Worm (Caenorhabditis elegans) whole organism, L4 larva: ENCODE measurements around the gene unc-36.

Experiments
- D1046.2 ChIP-seq: fragments of 200-800 bp; sonication (Bioruptor generic); IDR thresholded peaks from 2 replicates; pipeline ENCODE4 v1.3.6; 2022; ENCODE audit warnings: missing genetic modification characterization, missing compliant biosample characterization
- F49E8.2 ChIP-seq: sonication (generic microtip); optimal IDR thresholded peaks from 2 replicates; lab custom pipeline; 2016; ENCODE audit warnings: missing compliant biosample characterization, mild to moderate bottlenecking, missing genetic modification characterization, borderline replicate concordance
- Y48G9A.11 ChIP-seq: fragments of 200-800 bp; sonication (Bioruptor generic); IDR thresholded peaks from 2 replicates; pipeline ENCODE4 v1.3.6; 2022; ENCODE audit warnings: missing genetic modification reagents, missing genetic modification characterization, missing compliant biosample characterization
- ZK546.5 ChIP-seq, 2 experiments: sonication (generic microtip); optimal IDR thresholded peaks; 2 replicates each; lab custom pipeline; 2017; ENCODE audit warnings: missing biosample characterization in 2 of 2, missing genetic modification characterization in 2 of 2
- aha-1 ChIP-seq: fragments of 150-350 bp; peaks from one replicate; lab custom pipeline; 2014; ENCODE audit warnings: missing biosample characterization, missing genetic modification characterization
- aly-2 ChIP-seq: sonication (generic microtip); optimal IDR thresholded peaks from 2 replicates; lab custom pipeline; 2018; ENCODE audit warnings: missing biosample characterization, missing genetic modification characterization
- ceh-28 ChIP-seq: fragments of 150-350 bp; optimal IDR thresholded peaks from 2 replicates; lab custom pipeline; 2014; ENCODE audit warnings: missing biosample characterization, missing genetic modification reagents, missing genetic modification characterization
- ceh-32 ChIP-seq: sonication (generic microtip); optimal IDR thresholded peaks from 2 replicates; lab custom pipeline; 2016; ENCODE audit warnings: mild to moderate bottlenecking, missing genetic modification characterization, missing compliant biosample characterization; ENCODE audit not compliant: poor library complexity
- ceh-44 ChIP-seq: fragments of 200-800 bp; sonication (Bioruptor generic); IDR thresholded peaks from 2 replicates; pipeline ENCODE4 v1.3.6; 2022; ENCODE audit warnings: missing genetic modification reagents, missing genetic modification characterization, missing compliant biosample characterization
- ceh-62 ChIP-seq: sonication (generic microtip); optimal IDR thresholded peaks from 2 replicates; lab custom pipeline; 2017; ENCODE audit warnings: missing biosample characterization, missing genetic modification characterization
- ces-1 ChIP-seq: fragments of 150-350 bp; sonication (generic microtip); optimal IDR thresholded peaks from 4 replicates; lab custom pipeline; 2014; ENCODE audit warnings: missing biosample characterization, missing genetic modification reagents, missing genetic modification characterization
- daf-19 ChIP-seq: fragments of 200-800 bp; sonication (Bioruptor generic); conservative IDR thresholded peaks from 2 replicates; pipeline ENCODE4 v1.3.6; 2022; ENCODE audit warnings: missing genetic modification characterization, missing compliant biosample characterization
- dmd-6 ChIP-seq: fragments of 200-800 bp; sonication (Bioruptor generic); IDR thresholded peaks from 2 replicates; pipeline ENCODE4 v1.3.6; 2022; ENCODE audit warnings: missing genetic modification reagents, missing genetic modification characterization, missing compliant biosample characterization
- dmd-8 ChIP-seq: fragments of 200-800 bp; sonication (Bioruptor generic); IDR thresholded peaks from 2 replicates; pipeline ENCODE4 v1.3.6; 2022; ENCODE audit warnings: missing genetic modification characterization, missing compliant biosample characterization
- dmd-9 ChIP-seq: fragments of 200-800 bp; sonication (Bioruptor generic); IDR thresholded peaks from 2 replicates; pipeline ENCODE4 v1.3.6; 2022; ENCODE audit warnings: missing genetic modification reagents, missing genetic modification characterization, missing compliant biosample characterization
- dpl-1 ChIP-seq: fragments of 150-350 bp; optimal IDR thresholded peaks from 2 replicates; lab custom pipeline; 2014; ENCODE audit warnings: missing biosample characterization, missing genetic modification reagents, missing genetic modification characterization
- duxl-1 ChIP-seq: sonication (generic microtip); optimal IDR thresholded peaks from 2 replicates; lab custom pipeline; 2016; ENCODE audit warnings: mild to moderate bottlenecking, missing genetic modification characterization, moderate library complexity, missing compliant biosample characterization; ENCODE audit not compliant: poor library complexity
- egl-27 ChIP-seq: sonication (generic microtip); optimal IDR thresholded peaks from 3 replicates; lab custom pipeline; 2017; ENCODE audit warnings: missing biosample characterization, missing genetic modification reagents, missing genetic modification characterization
- egl-43 ChIP-seq: fragments of 200-800 bp; sonication (Bioruptor generic); IDR thresholded peaks from 2 replicates; pipeline ENCODE4 v1.3.6; 2022; ENCODE audit warnings: missing genetic modification reagents, missing genetic modification characterization, missing compliant biosample characterization
- hlh-11 ChIP-seq: fragments of 200-800 bp; sonication (Bioruptor generic); optimal IDR thresholded peaks from 2 replicates; lab custom pipeline; 2018; ENCODE audit warnings: mild to moderate bottlenecking, missing genetic modification characterization, missing compliant biosample characterization
- hmg-1.1 ChIP-seq: fragments of 200-800 bp; sonication (Bioruptor generic); IDR thresholded peaks from 2 replicates; pipeline ENCODE4 v1.3.6; 2022; ENCODE audit warnings: missing genetic modification reagents, missing genetic modification characterization, missing compliant biosample characterization
- jun-1 ChIP-seq: fragments of 150-350 bp; optimal IDR thresholded peaks from 2 replicates; lab custom pipeline; 2014; ENCODE audit warnings: missing biosample characterization, missing genetic modification reagents, missing genetic modification characterization
- lim-7 ChIP-seq: fragments of 200-800 bp; sonication (Bioruptor generic); IDR thresholded peaks from 2 replicates; pipeline ENCODE4 v1.3.6; 2022; ENCODE audit warnings: missing genetic modification characterization, missing compliant biosample characterization
- lin-29 ChIP-seq: fragments of 200-800 bp; sonication (Bioruptor generic); IDR thresholded peaks from 2 replicates; pipeline ENCODE4 v1.3.6; 2022; ENCODE audit warnings: missing genetic modification reagents, missing genetic modification characterization, missing compliant biosample characterization
- lin-38 ChIP-seq: fragments of 200-800 bp; sonication (Bioruptor generic); IDR thresholded peaks from 2 replicates; pipeline ENCODE4 v1.3.6; 2022; ENCODE audit warnings: missing genetic modification reagents, missing genetic modification characterization, missing compliant biosample characterization
- madf-5 ChIP-seq, 2 experiments: fragments of 200-800 bp; sonication (Bioruptor generic); IDR thresholded peaks; 2 replicates each; pipeline ENCODE4 v1.3.6; 2022; ENCODE audit warnings: missing compliant biosample characterization in 2 of 2, missing genetic modification characterization in 2 of 2
- madf-9 ChIP-seq: fragments of 200-800 bp; sonication (Bioruptor generic); conservative IDR thresholded peaks from 2 replicates; pipeline ENCODE4 v1.3.6; 2022; ENCODE audit warnings: missing genetic modification reagents, missing genetic modification characterization, missing compliant biosample characterization
- mxl-2 ChIP-seq: fragments of 200-800 bp; sonication (Bioruptor generic); conservative IDR thresholded peaks from 2 replicates; pipeline ENCODE4 v1.3.6; 2022; ENCODE audit warnings: missing genetic modification reagents, missing genetic modification characterization, missing compliant biosample characterization
- nhr-10 ChIP-seq: fragments of 150-350 bp; optimal IDR thresholded peaks from 2 replicates; lab custom pipeline; 2014; ENCODE audit warnings: missing biosample characterization, missing genetic modification characterization
- rbr-2 ChIP-seq: sonication (generic microtip); optimal IDR thresholded peaks from 2 replicates; lab custom pipeline; 2016; ENCODE audit warnings: missing genotype, missing genetic modification characterization, missing compliant biosample characterization
- spr-1 ChIP-seq: sonication (generic microtip); optimal IDR thresholded peaks from 2 replicates; lab custom pipeline; 2016; ENCODE audit warnings: mild to moderate bottlenecking, missing genetic modification characterization, missing compliant biosample characterization
- spr-3 ChIP-seq: fragments of 200-800 bp; sonication (Bioruptor generic); optimal IDR thresholded peaks from 2 replicates; lab custom pipeline; 2018; ENCODE audit warnings: mild to moderate bottlenecking, missing genetic modification characterization, missing compliant biosample characterization
- tag-97 ChIP-seq: fragments of 200-800 bp; sonication (Bioruptor generic); IDR thresholded peaks from 2 replicates; pipeline ENCODE4 v1.3.6; 2022; ENCODE audit warnings: missing genetic modification characterization, missing compliant biosample characterization
- unc-130 ChIP-seq: sonication (generic microtip); optimal IDR thresholded peaks from 2 replicates; lab custom pipeline; 2016; ENCODE audit warnings: missing genetic modification reagents, missing genetic modification characterization, missing compliant biosample characterization
- unc-62 ChIP-seq, 3 experiments: fragments of 150-350 bp in 1 of 3; sonication (generic microtip); optimal IDR thresholded peaks in 2 of 3; peaks in 1 of 3; 1 replicate in 1 of 3; 2 replicates in 2 of 3; lab custom pipeline; 2014 to 2017; ENCODE audit warnings: missing biosample characterization in 3 of 3, missing genetic modification characterization in 3 of 3, missing genetic modification reagents in 3 of 3, missing genotype in 1 of 3
- vab-7 ChIP-seq: fragments of 200-800 bp; sonication (Bioruptor generic); IDR thresholded peaks from 2 replicates; pipeline ENCODE4 v1.3.6; 2022; ENCODE audit warnings: missing genetic modification reagents, missing genetic modification characterization, missing compliant biosample characterization

The unc-36 gene

ce11 chrIII:8201760-8202159 lies 743 bp upstream of the unc-36 start (continued):
- TF ChIP-seq egl-27 (tag; lab: Kevin White, UChicago) (no peak), ceh-62 (tag; lab: Kevin White, UChicago) (no peak), madf-9 (no peak), unc-62 (GFP tag; optimal IDR thresholded peaks at IDR 0.05 in 1 of 2; lab: Kevin White, UChicago) (peak in 1 of 2 experiments; percentile 28), unc-62 (tag; optimal IDR thresholded peaks at IDR 0.05; lab: Kevin White, UChicago) (no peak), vab-7 (GFP tag; lab: Robert Waterston, UW) (0 out of 2 replicates have a peak, but pooled peaks have one; percentile 35), tag-97 (GFP tag; lab: Robert Waterston, UW) (no peak), Y48G9A.11 (no peak), ZK546.5 (tag; optimal IDR thresholded peaks at IDR 0.05; lab: Kevin White, UChicago) (no peak), aly-2 (tag; lab: Kevin White, UChicago) (no peak), dmd-6 (0 out of 2 replicates have a peak, but pooled peaks have one; percentile 8), nhr-10 (tag; lab: Kevin White, UChicago) (no peak), ceh-44 (GFP tag; lab: Robert Waterston, UW) (no peak), ceh-28 (tag; lab: Kevin White, UChicago) (peak; percentile 22), daf-19 (GFP tag; lab: Robert Waterston, UW) (no peak), lim-7 (GFP tag; lab: Robert Waterston, UW) (no peak), dpl-1 (GFP tag; lab: Kevin White, UChicago) (peak; percentile 6), lin-29 (GFP tag; lab: Robert Waterston, UW) (no peak), dmd-8 (GFP tag; lab: Robert Waterston, UW) (no peak), duxl-1 (tag; lab: Kevin White, UChicago) (no peak), mxl-2 (no peak), spr-3 (GFP tag; lab: Kevin White, UChicago) (no peak), spr-1 (no peak)

ce11 chrIII:8199060-8199459 lies 2.0 kb downstream of the unc-36 start:
- TF ChIP-seq aha-1 (tag; lab: Kevin White, UChicago) (peak; percentile 49), unc-62 (GFP tag; optimal IDR thresholded peaks at IDR 0.05 in 1 of 2; lab: Kevin White, UChicago) (peak in 1 of 2 experiments; percentile 93), unc-62 (tag; optimal IDR thresholded peaks at IDR 0.05; lab: Kevin White, UChicago) (no peak), dmd-6 (no peak), ces-1 (no peak), dpl-1 (GFP tag; lab: Kevin White, UChicago) (no peak), jun-1 (tag; lab: Kevin White, UChicago) (no peak)

- TF ChIP-seq aha-1 (tag; lab: Kevin White, UChicago) (no peak), ceh-32 (tag; lab: Kevin White, UChicago) (no peak), rbr-2 (tag; lab: Kevin White, UChicago) (no peak), F49E8.2 (no peak), hmg-1.1 (GFP tag; lab: Robert Waterston, UW) (no peak), dmd-9 (GFP tag; lab: Robert Waterston, UW) (no peak), ZK546.5 (tag; optimal IDR thresholded peaks at IDR 0.05; lab: Kevin White, UChicago) (no peak), D1046.2 (GFP tag; lab: Robert Waterston, UW) (no peak), dmd-8 (GFP tag; lab: Robert Waterston, UW) (no peak), ceh-44 (GFP tag; lab: Robert Waterston, UW) (no peak), madf-9 (no peak), spr-3 (GFP tag; lab: Kevin White, UChicago) (no peak), dmd-6 (no peak), egl-43 (GFP tag; lab: Robert Waterston, UW) (no peak), madf-5 (GFP tag; IDR thresholded peaks at IDR 0.05; lab: Robert Waterston, UW) (no peak), aly-2 (tag; lab: Kevin White, UChicago) (no peak)
These were observed 9.3 kb downstream of the unc-36 start, which contains the start of gene C50C3.1 for ce11 chrIII:8191695-8192094. Gene C50C3.1, plus strand, starts transcription at chrIII:8191995.

ce11 chrIII:8190505-8190904 lies 10.5 kb downstream of the unc-36 start, which contains the start of gene C50C3.19:
Gene C50C3.19, plus strand, starts transcription at chrIII:8190805.
- TF ChIP-seq hlh-11 (tag; lab: Kevin White, UChicago) (no peak), lin-38 (no peak), unc-130 (GFP tag; lab: Kevin White, UChicago) (no peak)
